Worm (Caenorhabditis elegans) whole organism, L2 larva: ENCODE results near the gene Y57G11C.499.

ENCODE experiments used
- C34F6.9 ChIP-seq: fragments of 150-350 bp; optimal IDR thresholded peaks from 2 replicates; lab custom pipeline; 2014; ENCODE audit warnings: missing biosample characterization, missing genetic modification characterization
- F13H6.1 ChIP-seq: sonication (generic microtip); optimal IDR thresholded peaks from 2 replicates; lab custom pipeline; 2016; ENCODE audit warnings: missing genetic modification characterization, missing compliant biosample characterization
- R02D3.7 ChIP-seq: fragments of 150-350 bp; optimal IDR thresholded peaks from 2 replicates; lab custom pipeline; 2014; ENCODE audit warnings: missing biosample characterization, missing genetic modification characterization
- Y55F3AM.14 ChIP-seq: fragments of 200-800 bp; sonication (Bioruptor generic); optimal IDR thresholded peaks from 2 replicates; lab custom pipeline; 2018; ENCODE audit warnings: mild to moderate bottlenecking, missing genetic modification characterization, missing compliant biosample characterization
- ZK546.5 ChIP-seq: sonication (generic microtip); optimal IDR thresholded peaks from 2 replicates; lab custom pipeline; 2017; ENCODE audit warnings: missing biosample characterization, missing genetic modification characterization
- alr-1 ChIP-seq: fragments of 150-350 bp; optimal IDR thresholded peaks from 2 replicates; lab custom pipeline; 2014; ENCODE audit warnings: missing biosample characterization, missing genetic modification characterization
- ama-1 ChIP-seq: fragments of 150-350 bp; optimal IDR thresholded peaks from 2 replicates; lab custom pipeline; 2018; ENCODE audit warnings: inconsistent platforms
- blmp-1 ChIP-seq: sonication (generic microtip); optimal IDR thresholded peaks from 2 replicates; lab custom pipeline; 2017; ENCODE audit warnings: missing genetic modification characterization, mild to moderate bottlenecking, missing compliant biosample characterization, antibody characterized with exemption, moderate library complexity; ENCODE audit not compliant: insufficient read depth
- ceh-16 ChIP-seq: fragments of 150-350 bp; optimal IDR thresholded peaks from 2 replicates; lab custom pipeline; 2014; ENCODE audit warnings: missing biosample characterization, missing genetic modification characterization
- ceh-82 ChIP-seq: fragments of 150-350 bp; optimal IDR thresholded peaks from 2 replicates; lab custom pipeline; 2014; ENCODE audit warnings: missing biosample characterization, missing genetic modification characterization
- crh-2 ChIP-seq: sonication (generic microtip); optimal IDR thresholded peaks from 2 replicates; lab custom pipeline; 2017; ENCODE audit warnings: missing biosample characterization, missing genetic modification characterization
- dmd-4 ChIP-seq: sonication (generic microtip); optimal IDR thresholded peaks from 2 replicates; lab custom pipeline; 2017; ENCODE audit warnings: missing biosample characterization, missing genetic modification characterization
- egl-27 ChIP-seq: sonication (generic microtip); optimal IDR thresholded peaks from 3 replicates; lab custom pipeline; 2017; ENCODE audit warnings: missing biosample characterization, missing genetic modification reagents, missing genetic modification characterization
- elt-1 ChIP-seq: fragments of 150-350 bp; optimal IDR thresholded peaks from 2 replicates; lab custom pipeline; 2014; ENCODE audit warnings: missing biosample characterization, missing genetic modification characterization
- elt-3 ChIP-seq: sonication (generic microtip); optimal IDR thresholded peaks from 2 replicates; lab custom pipeline; 2017; ENCODE audit warnings: missing biosample characterization, missing genetic modification characterization
- fos-1 ChIP-seq: fragments of 150-350 bp; optimal IDR thresholded peaks from 2 replicates; lab custom pipeline; 2014; ENCODE audit warnings: missing biosample characterization, missing genetic modification characterization
- gmeb-1 ChIP-seq: fragments of 150-350 bp; optimal IDR thresholded peaks from 2 replicates; lab custom pipeline; 2014; ENCODE audit warnings: missing biosample characterization, missing genetic modification characterization
- lin-11 ChIP-seq: fragments of 150-350 bp; sonication (generic microtip); optimal IDR thresholded peaks from 2 replicates; lab custom pipeline; 2014; ENCODE audit warnings: missing biosample characterization, missing genetic modification characterization, inconsistent platforms, mixed read lengths
- lin-13 ChIP-seq: fragments of 150-350 bp; optimal IDR thresholded peaks from 2 replicates; lab custom pipeline; 2014; ENCODE audit warnings: missing biosample characterization, missing genetic modification reagents, missing genetic modification characterization
- lin-39 ChIP-seq: fragments of 150-350 bp; optimal IDR thresholded peaks from 2 replicates; lab custom pipeline; 2014; ENCODE audit warnings: missing biosample characterization, missing genetic modification reagents, missing genetic modification characterization
- lsy-2 ChIP-seq, 2 experiments: fragments of 150-350 bp in 1 of 2; sonication (generic microtip) in 1 of 2; optimal IDR thresholded peaks; 2 replicates each; lab custom pipeline; 2014 to 2017; ENCODE audit warnings: missing biosample characterization in 2 of 2, missing genetic modification characterization in 2 of 2
- mab-5 ChIP-seq: fragments of 150-350 bp; optimal IDR thresholded peaks from 2 replicates; lab custom pipeline; 2014; ENCODE audit warnings: missing biosample characterization, missing genetic modification characterization
- mdl-1 ChIP-seq, 2 experiments: fragments of 150-350 bp in 1 of 2; sonication (generic microtip) in 1 of 2; optimal IDR thresholded peaks; 2 replicates each; lab custom pipeline; 2017; ENCODE audit warnings: missing biosample characterization in 2 of 2, missing genetic modification characterization in 2 of 2
- nhr-10 ChIP-seq: sonication (generic microtip); optimal IDR thresholded peaks from 2 replicates; lab custom pipeline; 2017; ENCODE audit warnings: missing biosample characterization, missing genetic modification characterization
- nhr-11 ChIP-seq: fragments of 150-350 bp; optimal IDR thresholded peaks from 2 replicates; lab custom pipeline; 2014; ENCODE audit warnings: missing biosample characterization, missing genetic modification characterization
- nhr-12 ChIP-seq: fragments of 150-350 bp; optimal IDR thresholded peaks from 2 replicates; lab custom pipeline; 2014; ENCODE audit warnings: missing biosample characterization, missing genetic modification characterization
- nhr-21 ChIP-seq: fragments of 150-350 bp; optimal IDR thresholded peaks from 2 replicates; lab custom pipeline; 2014; ENCODE audit warnings: missing biosample characterization, missing genetic modification characterization
- nhr-23 ChIP-seq: fragments of 150-350 bp; optimal IDR thresholded peaks from 2 replicates; lab custom pipeline; 2014; ENCODE audit warnings: missing biosample characterization, missing genetic modification reagents, missing genetic modification characterization
- nhr-237 ChIP-seq: fragments of 150-350 bp; optimal IDR thresholded peaks from 2 replicates; lab custom pipeline; 2014; ENCODE audit warnings: missing biosample characterization, missing genetic modification characterization
- nhr-25 ChIP-seq: fragments of 150-350 bp; sonication (generic microtip); optimal IDR thresholded peaks from 3 replicates; lab custom pipeline; 2014; ENCODE audit warnings: missing biosample characterization, missing genetic modification characterization
- nhr-6 ChIP-seq: fragments of 150-350 bp; optimal IDR thresholded peaks from 2 replicates; lab custom pipeline; 2014; ENCODE audit warnings: missing biosample characterization, missing genetic modification characterization
- nhr-77 ChIP-seq: fragments of 150-350 bp; optimal IDR thresholded peaks from 2 replicates; lab custom pipeline; 2014; ENCODE audit warnings: missing biosample characterization, missing genetic modification characterization
- skn-1 ChIP-seq: sonication (generic microtip); optimal IDR thresholded peaks from 2 replicates; lab custom pipeline; 2017; ENCODE audit warnings: missing biosample characterization, missing genetic modification characterization
- sma-3 ChIP-seq: sonication (generic microtip); optimal IDR thresholded peaks from 2 replicates; lab custom pipeline; 2016; ENCODE audit warnings: missing genetic modification reagents, missing genetic modification characterization, missing compliant biosample characterization
- sma-9 ChIP-seq, 2 experiments: fragments of 150-350 bp in 1 of 2; sonication (generic microtip) in 1 of 2; optimal IDR thresholded peaks; 2 replicates each; lab custom pipeline; 2014 to 2016; ENCODE audit warnings: missing genetic modification characterization in 2 of 2, mild to moderate bottlenecking in 1 of 2, missing biosample characterization in 1 of 2, missing compliant biosample characterization in 1 of 2, missing genetic modification reagents in 1 of 2, moderate library complexity in 1 of 2
- snpc-4 ChIP-seq: fragments of 150-350 bp; optimal IDR thresholded peaks from 2 replicates; lab custom pipeline; 2014; ENCODE audit warnings: missing biosample characterization, missing genetic modification characterization
- unc-39 ChIP-seq: fragments of 150-350 bp; optimal IDR thresholded peaks from 2 replicates; lab custom pipeline; 2014; ENCODE audit warnings: missing biosample characterization, missing genetic modification characterization
- unc-55 ChIP-seq: fragments of 150-350 bp; sonication (generic microtip); optimal IDR thresholded peaks from 3 replicates; lab custom pipeline; 2014; ENCODE audit warnings: missing biosample characterization, missing genetic modification reagents, missing genetic modification characterization
- unc-62 ChIP-seq: fragments of 150-350 bp; optimal IDR thresholded peaks from 2 replicates; lab custom pipeline; 2014; ENCODE audit warnings: missing biosample characterization, missing genetic modification reagents, missing genetic modification characterization
- zag-1 ChIP-seq: fragments of 150-350 bp; optimal IDR thresholded peaks from 2 replicates; lab custom pipeline; 2014; ENCODE audit warnings: missing biosample characterization, missing genetic modification characterization
- ztf-1 ChIP-seq: fragments of 200-800 bp; sonication (Bioruptor generic); conservative IDR thresholded peaks from 2 replicates; pipeline ENCODE4 v1.3.6; 2022; ENCODE audit warnings: missing genetic modification characterization, missing compliant biosample characterization
- ztf-11 ChIP-seq: sonication (generic microtip); optimal IDR thresholded peaks from 2 replicates; lab custom pipeline; 2017; ENCODE audit warnings: missing biosample characterization, missing genetic modification characterization
- ztf-4 ChIP-seq: fragments of 150-350 bp; optimal IDR thresholded peaks from 2 replicates; lab custom pipeline; 2014; ENCODE audit warnings: missing biosample characterization, missing genetic modification characterization

Y57G11C.499 gene

ce11 chrIV:14792602-14793232, 38.0 kb upstream of the Y57G11C.499 start, which contains the start of gene gdi-1:
Gene gdi-1 (minus strand): TSS chrIV:14792887.
- no peak for TF ChIP-seq ZK546.5 (tag; lab: Kevin White, UChicago)
- no peak for TF ChIP-seq dmd-4 (tag; lab: Kevin White, UChicago)
- TF ChIP-seq egl-27, result no peak
- no peak for TF ChIP-seq lin-39 (tag; lab: Kevin White, UChicago)
- no peak for TF ChIP-seq ztf-11 (tag; lab: Kevin White, UChicago)
- no peak for TF ChIP-seq C34F6.9 (tag; lab: Kevin White, UChicago)
- peak; percentile 45 for TF ChIP-seq ama-1 (lab: Kevin White, UChicago)
- no peak for TF ChIP-seq ztf-4 (tag; lab: Kevin White, UChicago)
- TF ChIP-seq nhr-6 (tag; lab: Kevin White, UChicago), result no peak
- no peak for TF ChIP-seq Y55F3AM.14 (GFP tag; lab: Kevin White, UChicago)
- no peak for TF ChIP-seq mab-5
- peak in 1 of 2 experiments; percentile 33 for TF ChIP-seq lsy-2 (tag; optimal IDR thresholded peaks at IDR 0.05; lab: Kevin White, UChicago)
- TF ChIP-seq nhr-23 (tag; lab: Kevin White, UChicago), result no peak
- no peak for TF ChIP-seq snpc-4 (tag; lab: Kevin White, UChicago)

ce11 chrIV:14790579-14790978, 35.8 kb upstream of the Y57G11C.499 start:
- no peak for TF ChIP-seq unc-39 (tag; lab: Kevin White, UChicago)
- TF ChIP-seq mdl-1 (tag; optimal IDR thresholded peaks at IDR 0.05; lab: Kevin White, UChicago), result no peak
- peak; percentile 18 for TF ChIP-seq ama-1 (lab: Kevin White, UChicago)
- TF ChIP-seq R02D3.7 (tag; lab: Kevin White, UChicago), result no peak
- no peak for TF ChIP-seq elt-1 (tag; lab: Kevin White, UChicago)
- TF ChIP-seq lin-39 (tag; lab: Kevin White, UChicago), result no peak
- TF ChIP-seq Y55F3AM.14 (GFP tag; lab: Kevin White, UChicago), result no peak
- no peak for TF ChIP-seq ZK546.5 (tag; lab: Kevin White, UChicago)
- TF ChIP-seq gmeb-1, result no peak
- no peak for TF ChIP-seq lin-13
- no peak for TF ChIP-seq ztf-1 (GFP tag; lab: Robert Waterston, UW)
- TF ChIP-seq lsy-2 (tag; optimal IDR thresholded peaks at IDR 0.05; lab: Kevin White, UChicago), result peak in 1 of 2 experiments; percentile 13
- no peak for TF ChIP-seq elt-3
- TF ChIP-seq dmd-4 (tag; lab: Kevin White, UChicago), result no peak

- TF ChIP-seq lin-11 (tag; lab: Kevin White, UChicago), result no peak
- TF ChIP-seq sma-3 (GFP tag; lab: Kevin White, UChicago), result peak; percentile 39
- no peak for TF ChIP-seq snpc-4 (tag; lab: Kevin White, UChicago)
- no peak for TF ChIP-seq nhr-237 (tag; lab: Kevin White, UChicago)
- no peak for TF ChIP-seq ceh-16 (tag; lab: Kevin White, UChicago)
- TF ChIP-seq elt-3, result no peak
- TF ChIP-seq R02D3.7 (tag; lab: Kevin White, UChicago), result no peak
- TF ChIP-seq ceh-82 (tag; lab: Kevin White, UChicago), result no peak
- no peak for TF ChIP-seq alr-1 (tag; lab: Kevin White, UChicago)
- peak; percentile 23 for TF ChIP-seq mab-5
- TF ChIP-seq egl-27, result peak; percentile 5
- TF ChIP-seq skn-1 (tag; lab: Kevin White, UChicago), result no peak
- TF ChIP-seq ztf-11 (tag; lab: Kevin White, UChicago), result no peak
- peak in 1 of 2 experiments; percentile 62 for TF ChIP-seq lsy-2 (tag; optimal IDR thresholded peaks at IDR 0.05; lab: Kevin White, UChicago)
- peak; percentile 32 for TF ChIP-seq fos-1 (tag; lab: Kevin White, UChicago)
- TF ChIP-seq ama-1 (lab: Kevin White, UChicago), result peak; percentile 25
- TF ChIP-seq sma-9 (GFP tag; optimal IDR thresholded peaks at IDR 0.05; lab: Kevin White, UChicago), result peak; percentile 4
- no peak for TF ChIP-seq sma-9 (tag; optimal IDR thresholded peaks at IDR 0.05; lab: Kevin White, UChicago)
- TF ChIP-seq crh-2, result peak; percentile 86
- no peak for TF ChIP-seq zag-1 (tag; lab: Kevin White, UChicago)
- TF ChIP-seq nhr-77 (tag; lab: Kevin White, UChicago), result no peak
- no peak for TF ChIP-seq lin-39 (tag; lab: Kevin White, UChicago)
- TF ChIP-seq nhr-23 (tag; lab: Kevin White, UChicago), result no peak
- TF ChIP-seq nhr-6 (tag; lab: Kevin White, UChicago), result peak; percentile 14
- no peak for TF ChIP-seq nhr-11 (tag; lab: Kevin White, UChicago)
- TF ChIP-seq Y55F3AM.14 (GFP tag; lab: Kevin White, UChicago), result no peak
- TF ChIP-seq gmeb-1, result peak; percentile 60
- no peak for TF ChIP-seq nhr-21
- peak; percentile 36 for TF ChIP-seq lin-13
- no peak for TF ChIP-seq nhr-12 (tag; lab: Kevin White, UChicago)
- peak; percentile 56 for TF ChIP-seq unc-55 (GFP tag; lab: Kevin White, UChicago)
- no peak for TF ChIP-seq ZK546.5 (tag; lab: Kevin White, UChicago)
- no peak for TF ChIP-seq mdl-1 (tag; optimal IDR thresholded peaks at IDR 0.05; lab: Kevin White, UChicago)
- peak; percentile 55 for TF ChIP-seq F13H6.1 (tag; lab: Kevin White, UChicago)
- TF ChIP-seq unc-62 (GFP tag; lab: Kevin White, UChicago), result no peak
- no peak for TF ChIP-seq nhr-10
- TF ChIP-seq C34F6.9 (tag; lab: Kevin White, UChicago), result peak; percentile 90
- TF ChIP-seq nhr-25 (tag; lab: Kevin White, UChicago), result peak; percentile 17
- no peak for TF ChIP-seq elt-1 (tag; lab: Kevin White, UChicago)
- no peak for TF ChIP-seq blmp-1 (tag; lab: Kevin White, UChicago)
Observed at ce11 chrIV:14786374-14787136, 31.8 kb upstream of the Y57G11C.499 start, which contains the start of gene melo-1. Gene melo-1 (plus strand): TSS chrIV:14787031.
